Worm (Caenorhabditis elegans) whole organism, L4 larva: ENCODE data around the gene msp-142.
A peak's percentile ranks its signal among the peaks of the same experiment; 100 is the strongest.

ENCODE experiments used
- D1046.2 ChIP-seq: fragments of 200-800 bp; sonication (Bioruptor generic); IDR thresholded peaks from 2 replicates; pipeline ENCODE4 v1.3.6; 2022; ENCODE audit warnings: missing genetic modification characterization, missing compliant biosample characterization
- F26F4.8 ChIP-seq: fragments of 200-800 bp; sonication (Bioruptor generic); conservative IDR thresholded peaks from 2 replicates; pipeline ENCODE4 v1.3.6; 2022; ENCODE audit warnings: missing genetic modification characterization, missing compliant biosample characterization
- F44E2.7 ChIP-seq: fragments of 200-800 bp; sonication (Bioruptor generic); IDR thresholded peaks from 2 replicates; pipeline ENCODE4 v2.1.2; 2022; ENCODE audit warnings: missing genetic modification characterization, missing compliant biosample characterization
- T20F7.1 ChIP-seq: fragments of 200-800 bp; sonication (Bioruptor generic); optimal IDR thresholded peaks from 2 replicates; lab custom pipeline; 2018; ENCODE audit warnings: mild to moderate bottlenecking, missing genetic modification characterization, missing compliant biosample characterization
- Y75B8A.6 ChIP-seq: fragments of 200-800 bp; sonication (Bioruptor generic); IDR thresholded peaks from 2 replicates; pipeline ENCODE4 v1.3.6; 2022; ENCODE audit warnings: missing genetic modification reagents, missing genetic modification characterization, missing compliant biosample characterization
- aha-1 ChIP-seq: fragments of 150-350 bp; peaks from one replicate; lab custom pipeline; 2014; ENCODE audit warnings: missing biosample characterization, missing genetic modification characterization
- aly-2 ChIP-seq: sonication (generic microtip); optimal IDR thresholded peaks from 2 replicates; lab custom pipeline; 2018; ENCODE audit warnings: missing biosample characterization, missing genetic modification characterization
- arid-1 ChIP-seq: fragments of 200-800 bp; sonication (Bioruptor generic); conservative IDR thresholded peaks from 2 replicates; pipeline ENCODE4 v1.3.6; 2022; ENCODE audit warnings: missing genetic modification reagents, missing genetic modification characterization, missing compliant biosample characterization
- ceh-62 ChIP-seq: sonication (generic microtip); optimal IDR thresholded peaks from 2 replicates; lab custom pipeline; 2017; ENCODE audit warnings: missing biosample characterization, missing genetic modification characterization
- cey-2 ChIP-seq: sonication (generic microtip); optimal IDR thresholded peaks from 3 replicates; lab custom pipeline; 2017; ENCODE audit warnings: missing genetic modification characterization, mild to moderate bottlenecking, missing compliant biosample characterization, antibody characterized with exemption, borderline replicate concordance; ENCODE audit not compliant: insufficient read depth
- daf-16 ChIP-seq, 3 experiments: sonication (generic microtip); optimal IDR thresholded peaks; 2 replicates each; lab custom pipeline; 2016 to 2017; ENCODE audit warnings: missing genetic modification characterization in 3 of 3, missing genetic modification reagents in 3 of 3, mild to moderate bottlenecking in 2 of 3, missing compliant biosample characterization in 2 of 3, missing biosample characterization in 1 of 3, moderate library complexity in 1 of 3
- daf-19 ChIP-seq: fragments of 200-800 bp; sonication (Bioruptor generic); conservative IDR thresholded peaks from 2 replicates; pipeline ENCODE4 v1.3.6; 2022; ENCODE audit warnings: missing genetic modification characterization, missing compliant biosample characterization
- daf-8 ChIP-seq: fragments of 200-800 bp; sonication (Bioruptor generic); IDR thresholded peaks from 2 replicates; pipeline ENCODE4 v1.3.6; 2022; ENCODE audit warnings: missing genetic modification characterization, missing compliant biosample characterization
- dmd-6 ChIP-seq: fragments of 200-800 bp; sonication (Bioruptor generic); IDR thresholded peaks from 2 replicates; pipeline ENCODE4 v1.3.6; 2022; ENCODE audit warnings: missing genetic modification reagents, missing genetic modification characterization, missing compliant biosample characterization
- dmd-8 ChIP-seq: fragments of 200-800 bp; sonication (Bioruptor generic); IDR thresholded peaks from 2 replicates; pipeline ENCODE4 v1.3.6; 2022; ENCODE audit warnings: missing genetic modification characterization, missing compliant biosample characterization
- dve-1 ChIP-seq: sonication (generic microtip); optimal IDR thresholded peaks from 2 replicates; lab custom pipeline; 2017; ENCODE audit warnings: antibody characterized with exemption, mild to moderate bottlenecking, missing genetic modification characterization, missing compliant biosample characterization; ENCODE audit not compliant: insufficient read depth
- hlh-11 ChIP-seq: fragments of 200-800 bp; sonication (Bioruptor generic); optimal IDR thresholded peaks from 2 replicates; lab custom pipeline; 2018; ENCODE audit warnings: mild to moderate bottlenecking, missing genetic modification characterization, missing compliant biosample characterization
- hmg-1.1 ChIP-seq: fragments of 200-800 bp; sonication (Bioruptor generic); IDR thresholded peaks from 2 replicates; pipeline ENCODE4 v1.3.6; 2022; ENCODE audit warnings: missing genetic modification reagents, missing genetic modification characterization, missing compliant biosample characterization
- jun-1 ChIP-seq: fragments of 150-350 bp; optimal IDR thresholded peaks from 2 replicates; lab custom pipeline; 2014; ENCODE audit warnings: missing biosample characterization, missing genetic modification reagents, missing genetic modification characterization
- lin-15B ChIP-seq: fragments of 150-350 bp; sonication (generic microtip); optimal IDR thresholded peaks from 3 replicates; lab custom pipeline; 2014; ENCODE audit warnings: missing biosample characterization, missing genetic modification characterization
- lsy-2 ChIP-seq, 2 experiments: fragments of 150-350 bp in 1 of 2; sonication (generic microtip) in 1 of 2; optimal IDR thresholded peaks; 2 replicates each; lab custom pipeline; 2014 to 2017; ENCODE audit warnings: missing biosample characterization in 2 of 2, missing genetic modification characterization in 2 of 2
- mes-2 ChIP-seq: sonication (generic microtip); optimal IDR thresholded peaks from 2 replicates; lab custom pipeline; 2016; ENCODE audit warnings: missing genotype, mild to moderate bottlenecking, missing genetic modification characterization, missing compliant biosample characterization; ENCODE audit not compliant: poor library complexity, severe bottlenecking
- mxl-2 ChIP-seq: fragments of 200-800 bp; sonication (Bioruptor generic); conservative IDR thresholded peaks from 2 replicates; pipeline ENCODE4 v1.3.6; 2022; ENCODE audit warnings: missing genetic modification reagents, missing genetic modification characterization, missing compliant biosample characterization
- nhr-10 ChIP-seq: fragments of 150-350 bp; optimal IDR thresholded peaks from 2 replicates; lab custom pipeline; 2014; ENCODE audit warnings: missing biosample characterization, missing genetic modification characterization
- nhr-102 ChIP-seq: sonication (generic microtip); optimal IDR thresholded peaks from 2 replicates; lab custom pipeline; 2016; ENCODE audit warnings: mild to moderate bottlenecking, missing genetic modification characterization, moderate library complexity, missing compliant biosample characterization
- nhr-11 ChIP-seq: fragments of 150-350 bp; optimal IDR thresholded peaks from 2 replicates; lab custom pipeline; 2014; ENCODE audit warnings: missing biosample characterization, missing genetic modification characterization
- nhr-42 ChIP-seq: fragments of 200-800 bp; sonication (Bioruptor generic); IDR thresholded peaks from 2 replicates; pipeline ENCODE4 v1.3.6; 2022; ENCODE audit warnings: missing genetic modification characterization, missing compliant biosample characterization
- nhr-48 ChIP-seq: sonication (generic microtip); optimal IDR thresholded peaks from 2 replicates; lab custom pipeline; 2016; ENCODE audit warnings: mild to moderate bottlenecking, missing genetic modification characterization, missing compliant biosample characterization
- nhr-6 ChIP-seq: fragments of 150-350 bp; optimal IDR thresholded peaks from 2 replicates; lab custom pipeline; 2014; ENCODE audit warnings: missing biosample characterization, missing genetic modification characterization
- nhr-76 ChIP-seq: fragments of 150-350 bp; optimal IDR thresholded peaks from 2 replicates; lab custom pipeline; 2014; ENCODE audit warnings: missing biosample characterization, missing genetic modification characterization
- pha-4 ChIP-seq, 2 experiments: fragments of 150-350 bp in 1 of 2; fragments of 200-800 bp in 1 of 2; sonication (Bioruptor generic) in 1 of 2; IDR thresholded peaks in 1 of 2; optimal IDR thresholded peaks in 1 of 2; 2 replicates each; pipeline versions ENCODE4 v1.3.6 to Lab custom; 2014 to 2022; ENCODE audit warnings: missing genetic modification characterization in 2 of 2, missing genetic modification reagents in 2 of 2, missing biosample characterization in 1 of 2, missing compliant biosample characterization in 1 of 2
- pqm-1 ChIP-seq: sonication (generic microtip); optimal IDR thresholded peaks from 2 replicates; lab custom pipeline; 2017; ENCODE audit warnings: missing biosample characterization, missing genetic modification characterization
- rbr-2 ChIP-seq: sonication (generic microtip); optimal IDR thresholded peaks from 2 replicates; lab custom pipeline; 2016; ENCODE audit warnings: missing genotype, missing genetic modification characterization, missing compliant biosample characterization
- saeg-2 ChIP-seq: fragments of 200-800 bp; sonication (Bioruptor generic); IDR thresholded peaks from 2 replicates; pipeline ENCODE4 v1.3.6; 2022; ENCODE audit warnings: missing genetic modification reagents, missing genetic modification characterization, missing compliant biosample characterization
- snpc-4 ChIP-seq: fragments of 150-350 bp; optimal IDR thresholded peaks from 2 replicates; lab custom pipeline; 2014; ENCODE audit warnings: missing biosample characterization, missing genetic modification characterization
- spr-3 ChIP-seq: fragments of 200-800 bp; sonication (Bioruptor generic); optimal IDR thresholded peaks from 2 replicates; lab custom pipeline; 2018; ENCODE audit warnings: mild to moderate bottlenecking, missing genetic modification characterization, missing compliant biosample characterization
- unc-130 ChIP-seq: sonication (generic microtip); optimal IDR thresholded peaks from 2 replicates; lab custom pipeline; 2016; ENCODE audit warnings: missing genetic modification reagents, missing genetic modification characterization, missing compliant biosample characterization
- unc-39 ChIP-seq: sonication (generic microtip); optimal IDR thresholded peaks from 2 replicates; lab custom pipeline; 2017; ENCODE audit warnings: missing biosample characterization, missing genetic modification characterization
- unc-62 ChIP-seq, 3 experiments: fragments of 150-350 bp in 1 of 3; sonication (generic microtip); optimal IDR thresholded peaks in 2 of 3; peaks in 1 of 3; 1 replicate in 1 of 3; 2 replicates in 2 of 3; lab custom pipeline; 2014 to 2017; ENCODE audit warnings: missing biosample characterization in 3 of 3, missing genetic modification characterization in 3 of 3, missing genetic modification reagents in 3 of 3, missing genotype in 1 of 3
- vab-7 ChIP-seq: fragments of 200-800 bp; sonication (Bioruptor generic); IDR thresholded peaks from 2 replicates; pipeline ENCODE4 v1.3.6; 2022; ENCODE audit warnings: missing genetic modification reagents, missing genetic modification characterization, missing compliant biosample characterization
- zag-1 ChIP-seq: fragments of 150-350 bp; optimal IDR thresholded peaks from 2 replicates; lab custom pipeline; 2014; ENCODE audit warnings: missing biosample characterization, missing genetic modification characterization
- zfp-2 ChIP-seq: sonication (generic microtip); optimal IDR thresholded peaks from 2 replicates; lab custom pipeline; 2016; ENCODE audit warnings: mild to moderate bottlenecking, missing genetic modification characterization, missing compliant biosample characterization
- zip-11 ChIP-seq: fragments of 200-800 bp; sonication (Bioruptor generic); IDR thresholded peaks from 2 replicates; pipeline ENCODE4 v1.3.6; 2022; ENCODE audit warnings: missing genetic modification characterization, missing compliant biosample characterization
- ztf-11 ChIP-seq: fragments of 150-350 bp; optimal IDR thresholded peaks from 2 replicates; lab custom pipeline; 2014; ENCODE audit warnings: missing biosample characterization, missing genetic modification characterization
- ztf-7 ChIP-seq: fragments of 150-350 bp; optimal IDR thresholded peaks from 2 replicates; lab custom pipeline; 2014; ENCODE audit warnings: missing biosample characterization, missing genetic modification characterization

The msp-142 gene

ce11 chrII:5779866-5780265 is 17.9 kb upstream of the msp-142 start:
- TF ChIP-seq zfp-2 (tag; lab: Kevin White, UChicago) (no peak), mes-2 (tag; lab: Kevin White, UChicago) (peak; percentile 37), aha-1 (tag; lab: Kevin White, UChicago) (peak; percentile 29), lsy-2 (tag; optimal IDR thresholded peaks at IDR 0.05; lab: Kevin White, UChicago) (peak in 1 of 2 experiments; percentile 30), zip-11 (GFP tag; lab: Robert Waterston, UW) (no peak), nhr-11 (tag; lab: Kevin White, UChicago) (peak; percentile 11), hmg-1.1 (GFP tag; lab: Robert Waterston, UW) (peak; percentile 47), spr-3 (GFP tag; lab: Kevin White, UChicago) (no peak), nhr-48 (no peak), hlh-11 (tag; lab: Kevin White, UChicago) (peak; percentile 50), unc-62 (GFP tag; optimal IDR thresholded peaks at IDR 0.05 in 1 of 2; lab: Kevin White, UChicago) (peak in 1 of 2 experiments; percentile 0), unc-62 (tag; optimal IDR thresholded peaks at IDR 0.05; lab: Kevin White, UChicago) (no peak), zag-1 (tag; lab: Kevin White, UChicago) (no peak), snpc-4 (no peak), dmd-8 (GFP tag; lab: Robert Waterston, UW) (no peak)

DNA sequence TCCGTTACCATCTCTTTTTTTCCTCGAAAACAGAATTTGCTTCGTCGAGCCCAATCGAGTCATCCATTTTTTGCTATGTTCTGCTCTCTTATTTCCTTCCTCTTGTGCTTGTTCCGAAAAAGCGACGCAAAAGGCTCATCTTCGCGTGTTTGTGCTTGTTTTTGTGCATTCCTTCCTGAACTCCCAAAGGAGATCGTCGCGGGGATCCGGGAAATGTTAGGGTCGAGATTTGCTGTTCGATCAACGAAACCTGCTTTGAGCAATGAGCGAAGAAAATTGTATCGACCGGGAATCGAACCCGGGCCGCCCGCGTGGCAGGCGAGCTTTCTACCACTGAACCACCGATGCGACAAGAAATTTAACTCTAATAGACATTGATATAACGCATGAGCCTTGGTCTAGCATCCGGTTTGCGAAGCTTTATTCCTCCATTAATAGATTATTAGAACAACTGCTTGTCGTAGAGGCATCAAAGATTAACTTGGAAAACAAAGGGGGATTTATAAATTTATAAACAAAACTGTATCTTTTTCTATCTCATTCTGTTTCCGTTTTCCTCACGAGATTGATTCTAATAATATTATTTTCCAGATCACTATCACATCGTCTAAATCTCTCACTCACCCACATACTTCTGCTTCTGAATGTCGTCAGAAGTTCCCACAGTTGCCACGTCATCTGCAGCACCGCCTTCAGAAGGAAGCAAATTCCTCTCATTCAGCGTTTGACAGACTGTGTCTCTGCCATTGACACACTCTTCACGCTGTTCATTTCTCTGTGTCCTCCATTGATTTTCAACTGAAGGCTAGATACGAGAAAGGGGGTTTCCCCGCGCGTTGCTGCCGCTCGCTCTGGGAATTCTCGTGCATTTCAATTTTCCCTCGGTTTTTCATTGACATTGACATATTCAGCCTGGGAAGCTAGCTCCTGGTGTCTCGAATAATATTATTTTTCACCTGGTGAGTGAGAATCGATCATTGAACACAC is 15.5 kb upstream of the msp-142 start, which contains the start of gene K05F1.6:
TSS of gene K05F1.6 (plus strand) at position 586 of the 987 bp plus-strand sequence.
- no peak for TF ChIP-seq ceh-62
- TF ChIP-seq vab-7 (GFP tag; lab: Robert Waterston, UW), result peak; percentile 88
- TF ChIP-seq nhr-102 (tag; lab: Kevin White, UChicago), result peak; percentile 83
- no peak for TF ChIP-seq ztf-7 (tag; lab: Kevin White, UChicago)
- peak; percentile 23 for TF ChIP-seq zfp-2 (tag; lab: Kevin White, UChicago)
- TF ChIP-seq daf-16 (GFP tag; optimal IDR thresholded peaks at IDR 0.05; lab: Kevin White, UChicago), result peak; percentile 75 to 88
- peak; percentile 50 for TF ChIP-seq daf-16 (tag; optimal IDR thresholded peaks at IDR 0.05; lab: Kevin White, UChicago)
- TF ChIP-seq nhr-48, result peak; percentile 46
- peak; percentile 77; the same call in 1 of the 2 replicates for TF ChIP-seq D1046.2 (GFP tag; lab: Robert Waterston, UW)
- peak; percentile 73 for TF ChIP-seq jun-1
- TF ChIP-seq saeg-2 (GFP tag; lab: Robert Waterston, UW), result peak; percentile 81; the same call in 1 of the 2 replicates
- no peak for TF ChIP-seq daf-8 (GFP tag; lab: Robert Waterston, UW)
- TF ChIP-seq nhr-6, result peak; percentile 45
- TF ChIP-seq arid-1 (GFP tag; lab: Robert Waterston, UW), result peak; percentile 89
- peak; percentile 84 for TF ChIP-seq spr-3 (GFP tag; lab: Kevin White, UChicago)
- TF ChIP-seq nhr-10, result no peak
- TF ChIP-seq mxl-2 (GFP tag; lab: Robert Waterston, UW), result peak; percentile 61; the same call in 1 of the 2 replicates
- peak; percentile 54; the same call in 1 of the 2 replicates for TF ChIP-seq F26F4.8 (GFP tag; lab: Robert Waterston, UW)
- TF ChIP-seq Y75B8A.6 (GFP tag; lab: Robert Waterston, UW), result no peak
- TF ChIP-seq dmd-6 (GFP tag; lab: Robert Waterston, UW), result peak; percentile 60
- no peak for TF ChIP-seq nhr-76 (tag; lab: Kevin White, UChicago)
- TF ChIP-seq pha-4 (GFP tag; IDR thresholded peaks at IDR 0.05; lab: Robert Waterston, UW), result peak; percentile 85; the same call in 1 of the 2 replicates
- TF ChIP-seq pha-4 (tag; optimal IDR thresholded peaks at IDR 0.05; lab: Kevin White, UChicago), result no peak
- TF ChIP-seq unc-130 (GFP tag; lab: Kevin White, UChicago), result peak; percentile 78
- TF ChIP-seq cey-2 (tag; lab: Kevin White, UChicago), result no peak
- TF ChIP-seq aly-2 (tag; lab: Kevin White, UChicago), result no peak
- TF ChIP-seq F44E2.7, result 0 out of 2 replicates have a peak, but pooled peaks have one; percentile 56
- TF ChIP-seq nhr-42 (GFP tag; lab: Robert Waterston, UW), result peak; percentile 63; the same call in 1 of the 2 replicates
- no peak for TF ChIP-seq unc-39 (tag; lab: Kevin White, UChicago)
- no peak for TF ChIP-seq lin-15B (tag; lab: Kevin White, UChicago)
- TF ChIP-seq T20F7.1 (GFP tag; lab: Kevin White, UChicago), result peak; percentile 60
- peak; percentile 78 for TF ChIP-seq rbr-2 (tag; lab: Kevin White, UChicago)
- peak; percentile 69 for TF ChIP-seq dve-1 (tag; lab: Kevin White, UChicago)
- TF ChIP-seq snpc-4, result no peak
- no peak for TF ChIP-seq daf-19
- TF ChIP-seq pqm-1 (tag; lab: Kevin White, UChicago), result no peak
- TF ChIP-seq ztf-11, result no peak
